Worm (Caenorhabditis elegans) whole organism, young adult: ENCODE measurements around the gene phat-3.

Experiments
- C17E4.6 ChIP-seq: fragments of 200-800 bp; sonication (Bioruptor generic); IDR thresholded peaks from 2 replicates; pipeline ENCODE4 v1.3.6; 2022; ENCODE audit warnings: missing genetic modification reagents, missing genetic modification characterization, missing compliant biosample characterization
- D2030.7 ChIP-seq: fragments of 200-800 bp; sonication (Bioruptor generic); IDR thresholded peaks from 2 replicates; pipeline ENCODE4 v1.3.6; 2022; ENCODE audit warnings: missing genetic modification reagents, missing genetic modification characterization, missing compliant biosample characterization
- F22D6.2 ChIP-seq: sonication (generic microtip); optimal IDR thresholded peaks from 2 replicates; lab custom pipeline; 2016; ENCODE audit warnings: mild to moderate bottlenecking, missing genetic modification characterization, missing compliant biosample characterization
- F33H1.4 ChIP-seq: fragments of 200-800 bp; sonication (Bioruptor generic); IDR thresholded peaks from 2 replicates; pipeline ENCODE4 v1.3.6; 2022; ENCODE audit warnings: missing genetic modification reagents, missing genetic modification characterization, missing compliant biosample characterization
- Y67H2A.10 ChIP-seq: fragments of 200-800 bp; sonication (Bioruptor generic); conservative IDR thresholded peaks from 2 replicates; pipeline ENCODE4 v1.3.6; 2022; ENCODE audit warnings: missing genetic modification reagents, missing genetic modification characterization, missing compliant biosample characterization
- aptf-2 ChIP-seq: fragments of 200-800 bp; sonication (Bioruptor generic); conservative IDR thresholded peaks from 2 replicates; pipeline ENCODE4 v1.3.6; 2022; ENCODE audit warnings: missing genetic modification reagents, missing genetic modification characterization, missing compliant biosample characterization
- bed-1 ChIP-seq: fragments of 200-800 bp; sonication (Bioruptor generic); IDR thresholded peaks from 2 replicates; pipeline ENCODE4 v1.3.6; 2022; ENCODE audit warnings: missing genetic modification reagents, missing genetic modification characterization, missing compliant biosample characterization
- die-1 ChIP-seq: sonication (generic microtip); optimal IDR thresholded peaks from 2 replicates; lab custom pipeline; 2016; ENCODE audit warnings: missing genotype, mild to moderate bottlenecking, missing genetic modification characterization, missing compliant biosample characterization
- dpff-1 ChIP-seq: sonication (generic microtip); optimal IDR thresholded peaks from 2 replicates; lab custom pipeline; 2017; ENCODE audit warnings: mild to moderate bottlenecking, missing genetic modification characterization, missing compliant biosample characterization
- gei-17 ChIP-seq: fragments of 200-800 bp; sonication (Bioruptor generic); optimal IDR thresholded peaks from 2 replicates; lab custom pipeline; 2018; ENCODE audit warnings: mild to moderate bottlenecking, missing genetic modification characterization, missing compliant biosample characterization
- hlh-26 ChIP-seq: fragments of 200-800 bp; sonication (Bioruptor generic); conservative IDR thresholded peaks from 2 replicates; pipeline ENCODE4 v1.3.6; 2022; ENCODE audit warnings: missing genetic modification reagents, missing genetic modification characterization, missing compliant biosample characterization
- hmg-1.2 ChIP-seq: fragments of 200-800 bp; sonication (Bioruptor generic); IDR thresholded peaks from 2 replicates; pipeline ENCODE4 v1.3.6; 2022; ENCODE audit warnings: missing genetic modification reagents, missing genetic modification characterization, missing compliant biosample characterization
- hrde-1 ChIP-seq: sonication (generic microtip); optimal IDR thresholded peaks from 2 replicates; lab custom pipeline; 2016; ENCODE audit warnings: missing genetic modification characterization, mild to moderate bottlenecking, missing compliant biosample characterization, moderate library complexity, missing genotype, missing genetic modification reagents, borderline replicate concordance
- hsf-1 ChIP-seq: fragments of 200-800 bp; sonication (Bioruptor generic); IDR thresholded peaks from 2 replicates; pipeline ENCODE4 v1.3.6; 2022; ENCODE audit warnings: missing genetic modification reagents, missing genetic modification characterization, missing compliant biosample characterization
- lag-1 ChIP-seq: fragments of 200-800 bp; sonication (Bioruptor generic); IDR thresholded peaks from 2 replicates; pipeline ENCODE4 v1.3.6; 2022; ENCODE audit warnings: missing genetic modification reagents, missing genetic modification characterization, missing compliant biosample characterization
- let-607 ChIP-seq, 2 experiments: fragments of 200-800 bp in 1 of 2; sonication (Bioruptor generic) in 1 of 2; sonication (generic microtip) in 1 of 2; optimal IDR thresholded peaks; 2 replicates each; lab custom pipeline; 2016 to 2018; ENCODE audit warnings: mild to moderate bottlenecking in 2 of 2, missing compliant biosample characterization in 2 of 2, missing genetic modification characterization in 2 of 2, moderate library complexity in 2 of 2, missing genotype in 1 of 2
- lin-40 ChIP-seq: sonication (generic microtip); optimal IDR thresholded peaks from 2 replicates; lab custom pipeline; 2016; ENCODE audit warnings: missing genetic modification characterization, mild to moderate bottlenecking, missing compliant biosample characterization, missing genotype, missing genetic modification reagents
- lin-54 ChIP-seq: fragments of 200-800 bp; sonication (Bioruptor generic); optimal IDR thresholded peaks from 2 replicates; lab custom pipeline; 2018; ENCODE audit warnings: mild to moderate bottlenecking, missing genetic modification characterization, missing compliant biosample characterization
- lir-1 ChIP-seq: fragments of 200-800 bp; sonication (Bioruptor generic); conservative IDR thresholded peaks from 2 replicates; pipeline ENCODE4 v1.3.6; 2022; ENCODE audit warnings: missing genetic modification reagents, missing genetic modification characterization, missing compliant biosample characterization
- lsl-1 ChIP-seq: fragments of 200-800 bp; sonication (Bioruptor generic); optimal IDR thresholded peaks from 2 replicates; lab custom pipeline; 2018; ENCODE audit warnings: mild to moderate bottlenecking, missing genetic modification characterization, moderate library complexity, missing compliant biosample characterization
- madf-8 ChIP-seq: fragments of 200-800 bp; sonication (Bioruptor generic); conservative IDR thresholded peaks from 2 replicates; pipeline ENCODE4 v1.3.6; 2022; ENCODE audit warnings: missing genetic modification reagents, missing genetic modification characterization, missing compliant biosample characterization
- nhr-27 ChIP-seq: fragments of 200-800 bp; sonication (Bioruptor generic); optimal IDR thresholded peaks from 2 replicates; lab custom pipeline; 2018; ENCODE audit warnings: mild to moderate bottlenecking, missing genetic modification characterization, moderate library complexity, missing compliant biosample characterization
- nhr-90 ChIP-seq: sonication (generic microtip); optimal IDR thresholded peaks from 2 replicates; lab custom pipeline; 2016; ENCODE audit warnings: missing genotype, mild to moderate bottlenecking, missing genetic modification characterization, missing compliant biosample characterization
- rcor-1 ChIP-seq: fragments of 200-800 bp; sonication (Bioruptor generic); IDR thresholded peaks from 2 replicates; pipeline ENCODE4 v1.3.6; 2022; ENCODE audit warnings: missing genetic modification reagents, missing genetic modification characterization, missing compliant biosample characterization
- sdz-38 ChIP-seq: sonication (generic microtip); optimal IDR thresholded peaks from 2 replicates; lab custom pipeline; 2016; ENCODE audit warnings: missing genotype, missing genetic modification characterization, missing compliant biosample characterization
- snpc-4 ChIP-seq, 5 experiments: fragments of 150-350 bp in 1 of 5; sonication (generic microtip) in 4 of 5; optimal IDR thresholded peaks; 2 replicates each; lab custom pipeline; 2014 to 2018; ENCODE audit warnings: missing genetic modification characterization in 5 of 5, missing biosample characterization in 3 of 5, antibody characterized with exemption in 2 of 5, mild to moderate bottlenecking in 2 of 5, missing compliant biosample characterization in 2 of 5, missing genotype in 2 of 5, moderate library complexity in 2 of 5, missing genetic modification reagents in 1 of 5
- sptf-2 ChIP-seq: fragments of 200-800 bp; sonication (Bioruptor generic); optimal IDR thresholded peaks from 2 replicates; lab custom pipeline; 2018; ENCODE audit warnings: mild to moderate bottlenecking, missing genetic modification characterization, missing compliant biosample characterization
- ztf-22 ChIP-seq: fragments of 200-800 bp; sonication (Bioruptor generic); optimal IDR thresholded peaks from 2 replicates; lab custom pipeline; 2018; ENCODE audit warnings: mild to moderate bottlenecking, missing genetic modification characterization, moderate library complexity, missing compliant biosample characterization

The phat-3 gene

ce11 chrV:4046122-4046521, 2.4 kb downstream of the phat-3 start, which contains the start of gene phat-7:
TSS of gene phat-7 (plus strand) at chrV:4046422.
- no peak for TF ChIP-seq lir-1 (GFP tag; lab: Robert Waterston, UW)

ce11 chrV:4047541-4047940, 3.8 kb downstream of the phat-3 start, which contains the start of gene srh-169:
TSS of gene srh-169 (plus strand) at chrV:4047841.
- TF ChIP-seq snpc-4 (GFP tag; optimal IDR thresholded peaks at IDR 0.05; lab: Kevin White, UChicago) (no peak), snpc-4 (tag; optimal IDR thresholded peaks at IDR 0.05; lab: Kevin White, UChicago) (no peak), Y67H2A.10 (GFP tag; lab: Robert Waterston, UW) (no peak), hsf-1 (GFP tag; lab: Robert Waterston, UW) (no peak), let-607 (tag; optimal IDR thresholded peaks at IDR 0.05; lab: Kevin White, UChicago) (no peak), C17E4.6 (no peak), D2030.7 (no peak), bed-1 (GFP tag; lab: Robert Waterston, UW) (no peak), nhr-27 (no peak), madf-8 (GFP tag; lab: Robert Waterston, UW) (no peak), gei-17 (GFP tag; lab: Kevin White, UChicago) (no peak), lin-54 (GFP tag; lab: Kevin White, UChicago) (no peak), rcor-1 (GFP tag; lab: Robert Waterston, UW) (no peak), aptf-2 (GFP tag; lab: Robert Waterston, UW) (no peak), nhr-90 (tag; lab: Kevin White, UChicago) (no peak), lag-1 (GFP tag; lab: Robert Waterston, UW) (no peak), hrde-1 (tag; lab: Kevin White, UChicago) (no peak), lsl-1 (GFP tag; lab: Kevin White, UChicago) (no peak), hmg-1.2 (GFP tag; lab: Robert Waterston, UW) (no peak)
- TF ChIP-seq, all 124 proteins: peak for 0

- peak; percentile 93 for TF ChIP-seq hsf-1 (GFP tag; lab: Robert Waterston, UW)
Measured at ce11 chrV:4050828-4051227, 7.1 kb downstream of the phat-3 start.

ce11 chrV:4055025-4055424, 11.3 kb downstream of the phat-3 start, which contains the start of gene djr-1.2:
TSS of gene djr-1.2 (minus strand) at chrV:4055125.
- TF ChIP-seq die-1 (tag; lab: Kevin White, UChicago) (no peak), dpff-1 (tag; lab: Kevin White, UChicago) (no peak), ztf-22 (GFP tag; lab: Kevin White, UChicago) (no peak), sptf-2 (no peak)

ce11 chrV:4056203-4056602, 12.5 kb downstream of the phat-3 start:
- TF ChIP-seq lin-40 (no peak), C17E4.6 (no peak), lir-1 (GFP tag; lab: Robert Waterston, UW) (no peak), F22D6.2 (tag; lab: Kevin White, UChicago) (no peak), hlh-26 (GFP tag; lab: Robert Waterston, UW) (no peak), F33H1.4 (GFP tag; lab: Robert Waterston, UW) (no peak), sdz-38 (tag; lab: Kevin White, UChicago) (no peak)
